Fruit fly (Drosophila melanogaster): Measurements from ENCODE around the gene CG14260.

The CG14260 gene

dm6 chr3R:27246264-27246663 is 19.0 kb upstream of the CG14260 start (continued):
- peak; percentile 71 for TF ChIP-seq Nf-YB (GFP tag; optimal IDR thresholded peaks at IDR 0.05)
- TF ChIP-seq pzg (GFP tag; optimal IDR thresholded peaks at IDR 0.05), result no peak
- TF ChIP-seq CG15011 (GFP tag; optimal IDR thresholded peaks at IDR 0.05), result peak; percentile 71
- no peak; the same call in 1 of the 2 replicates for TF ChIP-seq peb (GFP tag; IDR thresholded peaks at IDR 0.05)
- peak; percentile 68 for TF ChIP-seq esg (GFP tag; conservative IDR thresholded peaks at IDR 0.05)
- TF ChIP-seq Opbp (GFP tag; IDR thresholded peaks at IDR 0.05; ENCODE audit: partially characterized antibody), result no peak
- TF ChIP-seq Sox102F (GFP tag; optimal IDR thresholded peaks at IDR 0.05), result peak; percentile 88
- peak; percentile 57; the same call in 1 of the 2 replicates for TF ChIP-seq E2f1 (GFP tag; IDR thresholded peaks at IDR 0.05)
- TF ChIP-seq amos (GFP tag; IDR thresholded peaks at IDR 0.05; ENCODE audit: partially characterized antibody), result no peak
- TF ChIP-seq Myb (GFP tag; optimal IDR thresholded peaks at IDR 0.05), result no peak
- no peak for TF ChIP-seq CG17912 (GFP tag; optimal IDR thresholded peaks at IDR 0.05)
- TF ChIP-seq jumu (GFP tag; optimal IDR thresholded peaks at IDR 0.05), result no peak
- TF ChIP-seq ind (GFP tag; optimal IDR thresholded peaks at IDR 0.05), result peak; percentile 69
- TF ChIP-seq chm (GFP tag; IDR thresholded peaks at IDR 0.05), result no peak
- peak; percentile 73 for TF ChIP-seq dysf (GFP tag; IDR thresholded peaks at IDR 0.05)
- no peak for TF ChIP-seq ems (GFP tag; optimal IDR thresholded peaks at IDR 0.05)
- peak; percentile 33; the same call in 1 of the 3 replicates for TF ChIP-seq gce (GFP tag; IDR thresholded peaks at IDR 0.05)
- TF ChIP-seq Gug (GFP tag; IDR thresholded peaks at IDR 0.05), result no peak
- TF ChIP-seq ttk (GFP tag; IDR thresholded peaks at IDR 0.05), result peak; percentile 52; the same call in 1 of the 2 replicates
- TF ChIP-seq CG15479 (GFP tag; optimal IDR thresholded peaks at IDR 0.05), result no peak
- no peak for TF ChIP-seq schlank (tag; optimal IDR thresholded peaks at IDR 0.05)
- TF ChIP-seq chn (GFP tag; optimal IDR thresholded peaks at IDR 0.05), result no peak
- peak; percentile 81 for TF ChIP-seq Fer1 (GFP tag; optimal IDR thresholded peaks at IDR 0.05)
- peak; percentile 33 for TF ChIP-seq CG10654 (GFP tag; optimal IDR thresholded peaks at IDR 0.05)
- TF ChIP-seq B-H1 (GFP tag; IDR thresholded peaks at IDR 0.05), result no peak
- peak; percentile 42 for TF ChIP-seq Lhr (GFP tag; optimal IDR thresholded peaks at IDR 0.05)
- peak; percentile 59 for TF ChIP-seq HHEX (GFP tag; optimal IDR thresholded peaks at IDR 0.05)
- no peak for TF ChIP-seq CG14860 (GFP tag; IDR thresholded peaks at IDR 0.05; ENCODE audit: partially characterized antibody)
- peak; percentile 13; the same call in 1 of the 2 replicates for TF ChIP-seq ro (GFP tag; IDR thresholded peaks at IDR 0.05)
- no peak for TF ChIP-seq pnt (GFP tag; optimal IDR thresholded peaks at IDR 0.05)
- peak in 1 of 2 experiments; percentile 67 for TF ChIP-seq dpn (GFP tag; optimal IDR thresholded peaks at IDR 0.05)
- no peak for TF ChIP-seq inv (GFP tag; IDR thresholded peaks at IDR 0.05; ENCODE audit: partially characterized antibody)
- peak; percentile 83 for TF ChIP-seq Ssrp (tag; optimal IDR thresholded peaks at IDR 0.05)
- no peak for TF ChIP-seq Dfd (GFP tag; optimal IDR thresholded peaks at IDR 0.05)
- TF ChIP-seq oc (tag; optimal IDR thresholded peaks at IDR 0.05), result peak; percentile 68
- no peak for TF ChIP-seq gt (GFP tag; IDR thresholded peaks at IDR 0.05)
- no peak for TF ChIP-seq CG8478 (optimal IDR thresholded peaks at IDR 0.05)
- no peak for TF ChIP-seq prd (optimal IDR thresholded peaks at IDR 0.05)
- TF ChIP-seq prd (GFP tag; IDR thresholded peaks at IDR 0.05), result peak; percentile 5; the same call in 1 of the 3 replicates
- TF ChIP-seq CG18599 (GFP tag; optimal IDR thresholded peaks at IDR 0.05), result peak; percentile 82
- no peak for TF ChIP-seq YL-1 (GFP tag; optimal IDR thresholded peaks at IDR 0.05)
- no peak for TF ChIP-seq lov (optimal IDR thresholded peaks at IDR 0.05)
- no peak for TF ChIP-seq lov (GFP tag; IDR thresholded peaks at IDR 0.05)
- TF ChIP-seq gcm (GFP tag; optimal IDR thresholded peaks at IDR 0.05), result peak; percentile 93
- no peak for TF ChIP-seq Ets97D (GFP tag; optimal IDR thresholded peaks at IDR 0.05)
- TF ChIP-seq fd64A (GFP tag; optimal IDR thresholded peaks at IDR 0.05), result no peak
- TF ChIP-seq toy (GFP tag; IDR thresholded peaks at IDR 0.05), result no peak
- TF ChIP-seq BEAF-32 (GFP tag; optimal IDR thresholded peaks at IDR 0.05), result no peak
- no peak for TF ChIP-seq fu2 (GFP tag; optimal IDR thresholded peaks at IDR 0.05)
- TF ChIP-seq Neu2 (GFP tag; optimal IDR thresholded peaks at IDR 0.05; ENCODE audit: borderline replicate concordance), result no peak
- no peak for TF ChIP-seq Optix (GFP tag; IDR thresholded peaks at IDR 0.05)
- peak; percentile 59 for TF ChIP-seq CG2875 (GFP tag; optimal IDR thresholded peaks at IDR 0.05)
